Worm (Caenorhabditis elegans): ENCODE results near the gene E04F6.9.

ce11 chrII:7165749-7166148, 46.2 kb downstream of the E04F6.9 start, which contains the start of gene mfsd-13.2:
- no peak for TF ChIP-seq lin-39 (tag; optimal IDR thresholded peaks at IDR 0.05)
- no peak for TF ChIP-seq pqm-1 (tag; optimal IDR thresholded peaks at IDR 0.05)
